Worm (Caenorhabditis elegans) whole organism, midembryonic: ENCODE data around the gene F59A7.7.

Experiments used
- T22C8.4 ChIP-seq: fragments of 200-800 bp; sonication (Bioruptor generic); IDR thresholded peaks from 2 replicates; pipeline ENCODE4 v1.3.6; 2022; ENCODE audit warnings: missing genetic modification characterization, missing compliant biosample characterization
- cog-1 ChIP-seq: sonication (generic microtip); optimal IDR thresholded peaks from 2 replicates; lab custom pipeline; 2016; ENCODE audit warnings: missing genetic modification characterization, missing compliant biosample characterization
- flt-1 ChIP-seq: fragments of 200-800 bp; sonication (Bioruptor generic); IDR thresholded peaks from 2 replicates; pipeline ENCODE4 v1.3.6; 2022; ENCODE audit warnings: missing genetic modification characterization, missing compliant biosample characterization
- klf-2 ChIP-seq: fragments of 200-800 bp; sonication (Bioruptor generic); conservative IDR thresholded peaks from 2 replicates; pipeline ENCODE4 v1.3.6; 2022; ENCODE audit warnings: missing genetic modification reagents, missing genetic modification characterization, missing compliant biosample characterization
- med-1 ChIP-seq: sonication (generic microtip); optimal IDR thresholded peaks from 2 replicates; lab custom pipeline; 2017; ENCODE audit warnings: missing genetic modification characterization, mild to moderate bottlenecking, missing compliant biosample characterization, antibody characterized with exemption, missing genetic modification reagents; ENCODE audit not compliant: insufficient read depth
- ref-1 ChIP-seq: fragments of 200-800 bp; sonication (Bioruptor generic); conservative IDR thresholded peaks from 2 replicates; pipeline ENCODE4 v1.3.6; 2022; ENCODE audit warnings: missing genetic modification reagents, missing genetic modification characterization, missing compliant biosample characterization
- tab-1 ChIP-seq: fragments of 200-800 bp; sonication (Bioruptor generic); IDR thresholded peaks from 2 replicates; pipeline ENCODE4 v1.3.6; 2022; ENCODE audit warnings: missing genetic modification characterization, missing compliant biosample characterization
- ztf-23 ChIP-seq: fragments of 200-800 bp; sonication (Bioruptor generic); IDR thresholded peaks from 2 replicates; pipeline ENCODE4 v1.3.6; 2022; ENCODE audit warnings: missing genetic modification reagents, missing genetic modification characterization, missing compliant biosample characterization
- ztf-29 ChIP-seq: fragments of 200-800 bp; sonication (Bioruptor generic); IDR thresholded peaks from 2 replicates; pipeline ENCODE4 v1.3.6; 2022; ENCODE audit warnings: missing genetic modification reagents, missing genetic modification characterization, missing compliant biosample characterization

F59A7.7 gene

DNA sequence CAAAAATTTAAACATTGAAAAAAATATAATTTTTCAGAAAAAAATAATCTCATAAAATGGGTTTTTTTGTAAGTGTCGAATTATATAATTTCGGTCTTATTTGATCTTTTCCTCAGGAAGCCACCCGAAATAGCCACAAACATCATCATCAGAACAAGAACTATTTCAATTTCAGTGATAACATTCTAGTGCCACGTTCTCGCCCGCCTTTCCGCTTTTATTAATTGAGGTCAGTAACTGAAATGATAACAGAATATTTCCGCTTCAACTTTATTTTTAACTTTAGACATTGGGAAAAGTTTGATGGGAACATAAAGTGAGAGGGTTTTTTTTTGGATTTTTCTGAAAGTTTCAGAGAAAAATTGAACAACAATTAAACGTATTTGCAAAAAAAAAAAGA lies 22.7 kb upstream of the F59A7.7 start:
- TF ChIP-seq cog-1 (tag; lab: Kevin White, UChicago) (no peak), tab-1 (no peak), ztf-23 (GFP tag; lab: Robert Waterston, UW) (no peak), med-1 (GFP tag; lab: Kevin White, UChicago) (no peak), klf-2 (no peak), flt-1 (GFP tag; lab: Robert Waterston, UW) (no peak), ref-1 (GFP tag; lab: Robert Waterston, UW) (no peak), ztf-29 (no peak), T22C8.4 (no peak)

DNA sequence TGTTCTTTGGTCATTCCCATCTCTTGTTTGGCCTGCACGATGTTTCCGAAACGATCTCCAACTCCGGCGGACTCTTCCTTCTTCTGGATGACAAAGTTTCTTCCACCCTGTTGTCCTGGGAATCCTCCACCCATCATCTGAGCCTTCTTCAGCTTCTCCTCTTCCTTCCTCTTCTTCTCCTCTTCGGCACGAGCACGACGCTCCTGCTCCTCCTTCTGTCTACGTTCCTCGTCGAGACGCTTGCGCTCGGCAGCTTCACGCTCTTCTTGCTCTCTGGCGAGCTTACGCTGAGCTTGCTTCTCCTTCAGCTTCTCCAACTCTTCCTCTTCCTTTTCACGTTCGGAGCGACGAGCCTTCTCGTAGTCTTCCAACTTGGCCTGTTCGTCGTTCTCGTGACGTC lies 20.5 kb upstream of the F59A7.7 start:
- no peak for TF ChIP-seq cog-1 (tag; lab: Kevin White, UChicago)
- no peak for TF ChIP-seq flt-1 (GFP tag; lab: Robert Waterston, UW)
- TF ChIP-seq med-1 (GFP tag; lab: Kevin White, UChicago), result no peak
- TF ChIP-seq tab-1, result no peak
- no peak for TF ChIP-seq ref-1 (GFP tag; lab: Robert Waterston, UW)
- TF ChIP-seq klf-2, result no peak
- no peak for TF ChIP-seq ztf-29
- TF ChIP-seq T22C8.4, result no peak

ce11 chrV:1992515-1992968 lies 19.3 kb upstream of the F59A7.7 start, which contains the start of gene tnt-4:
Gene tnt-4 (minus strand): TSS chrV:1992918.
- TF ChIP-seq T22C8.4, result no peak
- no peak for TF ChIP-seq klf-2
- TF ChIP-seq ztf-29, result no peak
- TF ChIP-seq tab-1, result no peak
- no peak for TF ChIP-seq flt-1 (GFP tag; lab: Robert Waterston, UW)
- no peak for TF ChIP-seq ztf-23 (GFP tag; lab: Robert Waterston, UW)
- TF ChIP-seq cog-1 (tag; lab: Kevin White, UChicago), result no peak
- TF ChIP-seq med-1 (GFP tag; lab: Kevin White, UChicago), result no peak
- TF ChIP-seq ref-1 (GFP tag; lab: Robert Waterston, UW), result no peak

DNA sequence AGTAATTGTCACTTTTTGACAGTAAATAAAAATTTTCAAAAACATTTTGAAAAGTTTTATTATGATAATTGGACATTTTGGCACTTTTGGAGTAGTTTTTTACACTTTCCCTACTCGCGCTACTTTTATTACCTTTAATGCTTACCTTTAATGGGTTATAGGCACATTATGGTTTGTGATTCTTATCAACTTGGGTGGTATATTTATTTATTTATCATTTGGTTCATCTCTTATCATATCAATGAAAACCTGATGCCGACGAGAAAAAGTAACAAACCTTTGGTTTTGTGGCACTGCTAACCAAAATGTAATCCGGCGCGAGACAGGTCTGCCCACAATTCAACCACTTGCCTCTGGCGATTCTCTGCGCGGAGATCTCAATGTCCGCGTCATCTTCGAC lies 13.5 kb upstream of the F59A7.7 start:
- TF ChIP-seq med-1 (GFP tag; lab: Kevin White, UChicago), result no peak
- no peak for TF ChIP-seq ref-1 (GFP tag; lab: Robert Waterston, UW)
- TF ChIP-seq T22C8.4, result no peak

DNA sequence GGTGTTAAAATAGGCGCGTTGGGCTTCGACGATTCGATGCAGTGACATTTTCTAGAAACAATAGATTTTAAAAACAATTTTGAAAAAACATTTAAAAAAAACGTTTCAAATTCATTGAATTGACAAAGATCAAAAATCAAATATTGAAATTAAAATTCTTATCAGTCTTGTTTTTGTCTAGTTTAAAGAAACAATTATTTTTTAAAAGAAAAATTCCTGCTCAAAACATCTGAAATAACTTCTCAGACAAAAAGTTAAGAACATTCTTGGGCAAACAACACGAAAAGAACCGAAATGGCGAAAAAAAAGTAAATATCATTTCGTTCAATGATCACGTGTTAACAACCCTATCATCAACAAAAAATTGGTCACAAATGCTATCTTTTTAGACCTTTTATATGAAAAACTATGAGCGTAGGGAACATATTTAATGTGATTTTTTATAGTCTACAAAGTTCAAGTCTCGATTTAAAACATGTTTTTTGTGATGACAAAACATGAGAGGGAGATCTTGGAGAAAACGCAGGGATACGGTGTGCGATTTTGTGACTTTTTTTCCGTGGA lies 12.3 kb upstream of the F59A7.7 start, which contains the start of gene alh-5:
TSS of gene alh-5 (minus strand) at position 51 of the 564 bp plus-strand sequence.
- TF ChIP-seq T22C8.4 (no peak), ztf-29 (no peak), ztf-23 (GFP tag; lab: Robert Waterston, UW) (no peak), cog-1 (tag; lab: Kevin White, UChicago) (no peak), klf-2 (no peak), tab-1 (no peak), med-1 (GFP tag; lab: Kevin White, UChicago) (no peak), ref-1 (GFP tag; lab: Robert Waterston, UW) (no peak), flt-1 (GFP tag; lab: Robert Waterston, UW) (no peak)

DNA sequence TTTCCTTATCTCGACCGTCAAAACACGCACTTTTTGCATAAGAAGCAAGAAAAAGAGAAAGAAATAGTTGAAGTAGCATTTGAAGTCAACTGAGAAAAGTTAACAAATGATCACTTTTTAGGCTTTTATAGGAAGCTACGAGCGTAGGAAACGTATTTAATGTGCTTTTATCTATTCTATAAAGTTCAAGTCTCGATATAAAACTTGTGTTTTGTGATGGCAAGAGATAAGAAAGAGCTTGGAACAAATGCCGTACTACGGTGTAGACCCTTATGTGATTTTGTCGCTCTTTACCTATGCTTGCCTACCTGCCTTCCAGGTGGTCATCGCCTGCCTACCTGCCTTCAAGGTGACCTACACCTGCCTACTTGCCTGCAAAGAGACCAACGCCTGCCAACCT lies 7.6 kb upstream of the F59A7.7 start, which contains the start of gene clec-206:
TSS of gene clec-206 (minus strand) at position 101 of the 400 bp plus-strand sequence.
- no peak for TF ChIP-seq tab-1

- TF ChIP-seq cog-1 (tag; lab: Kevin White, UChicago) (no peak), ztf-29 (no peak), ref-1 (GFP tag; lab: Robert Waterston, UW) (no peak), med-1 (GFP tag; lab: Kevin White, UChicago) (no peak), ztf-23 (GFP tag; lab: Robert Waterston, UW) (no peak), tab-1 (no peak), flt-1 (GFP tag; lab: Robert Waterston, UW) (no peak), T22C8.4 (no peak)
Observed at ce11 chrV:2004659-2005058, 7.2 kb upstream of the F59A7.7 start, which contains the start of gene cysl-4. Gene cysl-4 (plus strand): TSS chrV:2004959.

- TF ChIP-seq klf-2 (no peak), flt-1 (GFP tag; lab: Robert Waterston, UW) (no peak)
Observed at ce11 chrV:2008412-2008811, 3.5 kb upstream of the F59A7.7 start.

ce11 chrV:2013824-2014223 lies 1.9 kb downstream of the F59A7.7 start, which contains the start of gene F59A7.11:
Gene F59A7.11 (minus strand): TSS chrV:2013924.
- TF ChIP-seq ref-1 (GFP tag; lab: Robert Waterston, UW) (no peak), ztf-29 (no peak), klf-2 (no peak), cog-1 (tag; lab: Kevin White, UChicago) (no peak), ztf-23 (GFP tag; lab: Robert Waterston, UW) (no peak), T22C8.4 (no peak), tab-1 (no peak), med-1 (GFP tag; lab: Kevin White, UChicago) (no peak), flt-1 (GFP tag; lab: Robert Waterston, UW) (no peak)

DNA sequence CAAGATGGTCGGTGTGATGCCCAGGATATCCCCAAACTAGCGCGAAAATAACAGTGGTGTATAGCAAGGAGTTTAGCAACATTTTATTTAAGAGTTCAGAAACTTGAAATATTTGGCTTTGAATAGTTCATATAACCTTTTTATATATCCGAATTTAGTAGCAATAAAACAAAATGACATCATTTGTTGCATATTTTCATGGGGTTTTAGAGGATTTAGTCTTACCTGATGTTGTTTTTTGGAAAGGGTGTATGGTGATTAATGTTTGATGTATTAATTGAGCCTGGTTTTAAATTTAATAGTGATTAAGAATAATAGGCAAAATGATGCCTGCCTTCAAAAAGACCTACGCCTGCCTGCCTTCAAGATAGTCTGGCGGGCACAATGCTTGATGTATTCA lies 4.6 kb downstream of the F59A7.7 start, which contains the start of gene F59A7.2:
TSS of gene F59A7.2 (minus strand) at position 101 of the 400 bp plus-strand sequence.
- TF ChIP-seq tab-1, result no peak
- TF ChIP-seq T22C8.4, result no peak
- TF ChIP-seq ztf-23 (GFP tag; lab: Robert Waterston, UW), result no peak
- TF ChIP-seq klf-2, result no peak
- TF ChIP-seq cog-1 (tag; lab: Kevin White, UChicago), result no peak
- no peak for TF ChIP-seq med-1 (GFP tag; lab: Kevin White, UChicago)
- no peak for TF ChIP-seq flt-1 (GFP tag; lab: Robert Waterston, UW)
- TF ChIP-seq ztf-29, result no peak
- no peak for TF ChIP-seq ref-1 (GFP tag; lab: Robert Waterston, UW)
